Fruit fly (Drosophila melanogaster): ENCODE measurements around the gene CG14543.

CG14543 gene

dm6 chr3R:26055214-26055632, 1.2 kb upstream of the CG14543 start, which contains the start of gene Cmpk (continued):
- peak; percentile 88; the same call in 2 of the 4 replicates for TF ChIP-seq chinmo (GFP tag; IDR thresholded peaks at IDR 0.05; ENCODE audit: partially characterized antibody)
- no peak for TF ChIP-seq CG43689 (GFP tag; IDR thresholded peaks at IDR 0.05)
- peak; percentile 54 for TF ChIP-seq Hsf (GFP tag; optimal IDR thresholded peaks at IDR 0.05)
- peak; percentile 27; the same call in 1 of the 2 replicates for TF ChIP-seq hbn (GFP tag; IDR thresholded peaks at IDR 0.05; ENCODE audit: partially characterized antibody)
- no peak for TF ChIP-seq Ravus (GFP tag; IDR thresholded peaks at IDR 0.05)
- no peak for TF ChIP-seq sqz (GFP tag; optimal IDR thresholded peaks at IDR 0.05)
- peak; percentile 63 for TF ChIP-seq PHDP (tag; optimal IDR thresholded peaks at IDR 0.05)
- TF ChIP-seq eyg (GFP tag; optimal IDR thresholded peaks at IDR 0.05), result peak; percentile 43
- TF ChIP-seq maf-S (GFP tag; optimal IDR thresholded peaks at IDR 0.05), result peak; percentile 26
- peak; percentile 58 for TF ChIP-seq CG13287 (GFP tag; IDR thresholded peaks at IDR 0.05; ENCODE audit: partially characterized antibody)
- TF ChIP-seq zen2 (GFP tag; IDR thresholded peaks at IDR 0.05; ENCODE audit: partially characterized antibody), result peak; percentile 42; the same call in 2 of the 3 replicates
- TF ChIP-seq Atf6 (GFP tag; IDR thresholded peaks at IDR 0.05), result no peak
- TF ChIP-seq CG2199 (GFP tag; IDR thresholded peaks at IDR 0.05), result no peak
- TF ChIP-seq CG7963 (GFP tag; IDR thresholded peaks at IDR 0.05; ENCODE audit: partially characterized antibody), result no peak
- TF ChIP-seq CG2202 (tag; optimal IDR thresholded peaks at IDR 0.05), result peak; percentile 47
- TF ChIP-seq CG1529 (GFP tag; optimal IDR thresholded peaks at IDR 0.05), result peak; percentile 46
- TF ChIP-seq B-H2 (GFP tag; optimal IDR thresholded peaks at IDR 0.05), result peak; percentile 92
- peak; percentile 3 for TF ChIP-seq Kr (GFP tag; optimal IDR thresholded peaks at IDR 0.05)
- no peak for TF ChIP-seq CG7745 (tag; optimal IDR thresholded peaks at IDR 0.05)
- peak; percentile 35 for TF ChIP-seq mam (GFP tag; optimal IDR thresholded peaks at IDR 0.05)
- peak; percentile 56 for TF ChIP-seq Max (GFP tag; optimal IDR thresholded peaks at IDR 0.05)
- TF ChIP-seq dpn (GFP tag; optimal IDR thresholded peaks at IDR 0.05), result peak; percentile 38 to 42
- TF ChIP-seq CG10209 (GFP tag; optimal IDR thresholded peaks at IDR 0.05), result peak; percentile 75
- peak; percentile 83 for TF ChIP-seq CG10543 (GFP tag; optimal IDR thresholded peaks at IDR 0.05)
- peak; percentile 23 for TF ChIP-seq kay (GFP tag; optimal IDR thresholded peaks at IDR 0.05)
- TF ChIP-seq vvl (GFP tag; IDR thresholded peaks at IDR 0.05), result peak; percentile 76
- TF ChIP-seq CG3163 (GFP tag; optimal IDR thresholded peaks at IDR 0.05), result no peak
- TF ChIP-seq CG34224 (GFP tag; IDR thresholded peaks at IDR 0.05; ENCODE audit: partially characterized antibody), result peak; percentile 40; the same call in 1 of the 3 replicates
- TF ChIP-seq Hr39 (optimal IDR thresholded peaks at IDR 0.05), result no peak
- TF ChIP-seq twi (tag; optimal IDR thresholded peaks at IDR 0.05), result peak; percentile 47
- TF ChIP-seq CG11695 (GFP tag; IDR thresholded peaks at IDR 0.05), result 0 out of 3 replicates have a peak, but pooled peaks have one; percentile 16
- peak; percentile 83 for TF ChIP-seq kni (GFP tag; optimal IDR thresholded peaks at IDR 0.05)
- peak; percentile 74 for TF ChIP-seq CG6854 (GFP tag; optimal IDR thresholded peaks at IDR 0.05)
- TF ChIP-seq kah (GFP tag; optimal IDR thresholded peaks at IDR 0.05), result peak; percentile 54
- TF ChIP-seq CG6654 (GFP tag; optimal IDR thresholded peaks at IDR 0.05), result peak; percentile 42
- TF ChIP-seq nerfin-2 (GFP tag; IDR thresholded peaks at IDR 0.05; ENCODE audit: partially characterized antibody), result no peak
- peak; percentile 27 for TF ChIP-seq Mad (GFP tag; optimal IDR thresholded peaks at IDR 0.05)
- TF ChIP-seq HLH54F (GFP tag; optimal IDR thresholded peaks at IDR 0.05), result peak; percentile 38
- peak; percentile 95 for TF ChIP-seq ci (GFP tag; IDR thresholded peaks at IDR 0.05)
- peak; percentile 69 for TF ChIP-seq sob (GFP tag; IDR thresholded peaks at IDR 0.05)
- peak; percentile 36 for TF ChIP-seq CG15479 (GFP tag; optimal IDR thresholded peaks at IDR 0.05)
- TF ChIP-seq cato (GFP tag; optimal IDR thresholded peaks at IDR 0.05; ENCODE audit: borderline replicate concordance), result no peak
- no peak for TF ChIP-seq sens-2 (GFP tag; IDR thresholded peaks at IDR 0.05)
- TF ChIP-seq CG12769 (tag; optimal IDR thresholded peaks at IDR 0.05), result peak; percentile 80
- TF ChIP-seq CG1024 (GFP tag; IDR thresholded peaks at IDR 0.05), result peak; percentile 47
- TF ChIP-seq crp (GFP tag; optimal IDR thresholded peaks at IDR 0.05), result peak; percentile 18 to 89
- TF ChIP-seq ac (GFP tag; optimal IDR thresholded peaks at IDR 0.05), result peak; percentile 58
- TF ChIP-seq CG14860 (GFP tag; IDR thresholded peaks at IDR 0.05; ENCODE audit: partially characterized antibody), result no peak
- no peak for TF ChIP-seq bowl (GFP tag; IDR thresholded peaks at IDR 0.05)
- peak; percentile 41 for TF ChIP-seq CG9797 (GFP tag; optimal IDR thresholded peaks at IDR 0.05)
